Fruit fly (Drosophila melanogaster) whole organism, prepupa: ENCODE measurements around the gene TotB.

ENCODE experiments used
- CG6276 ChIP-seq: fragments of 200-800 bp; sonication (Bioruptor generic); optimal IDR thresholded peaks from 2 replicates; lab custom pipeline; 2017; ENCODE audit warnings: missing biosample characterization, mild to moderate bottlenecking, missing genetic modification characterization
- Gug ChIP-seq: fragments of 200-800 bp; sonication (Bioruptor generic); IDR thresholded peaks from 2 replicates; pipeline ENCODE4 v1.3.6; 2022; ENCODE audit warnings: missing biosample characterization, missing genetic modification characterization
- Lpt ChIP-seq: fragments of 200-800 bp; sonication (Bioruptor generic); optimal IDR thresholded peaks from 3 replicates; lab custom pipeline; 2016; ENCODE audit warnings: missing biosample characterization, missing genetic modification characterization
- acj6 ChIP-seq: fragments of 200-800 bp; sonication (Bioruptor generic); optimal IDR thresholded peaks from 3 replicates; lab custom pipeline; 2016; ENCODE audit warnings: missing biosample characterization, missing genetic modification characterization

DNA sequence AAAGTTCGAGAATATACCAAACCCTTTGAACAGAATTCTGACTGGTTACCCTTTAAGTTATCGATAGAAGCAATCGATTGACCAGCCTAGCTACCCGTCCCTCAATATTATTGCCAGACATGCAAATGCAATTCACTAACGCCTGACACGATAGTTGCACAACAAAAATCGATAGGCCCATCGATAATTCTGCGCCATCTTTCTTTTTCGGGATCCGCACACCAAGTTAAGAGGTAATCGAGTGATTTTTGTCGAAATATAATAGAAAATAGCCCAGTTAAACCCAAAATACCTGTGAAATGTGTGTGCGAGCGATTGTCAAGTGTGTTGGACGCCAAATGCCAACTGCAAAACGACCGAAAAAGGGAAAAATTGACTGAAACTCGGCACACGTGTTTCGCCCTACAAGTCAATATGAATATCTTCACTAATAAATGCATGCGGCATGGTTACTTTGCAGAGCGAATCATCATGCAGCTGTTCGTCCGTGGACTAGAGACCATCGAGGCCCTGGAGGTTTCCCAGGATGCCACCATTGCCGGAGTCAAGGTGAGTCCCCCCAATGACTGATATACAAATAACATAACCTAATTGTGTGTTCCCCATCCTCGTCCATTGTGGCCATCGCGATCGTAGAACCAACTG is 23.2 kb upstream of the TotB start, which contains the start of gene RpS30:
- TF ChIP-seq Lpt (GFP tag; lab: Kevin White, UChicago) (no peak), acj6 (GFP tag; lab: Kevin White, UChicago) (no peak), Gug (no peak), CG6276 (GFP tag; lab: Kevin White, UChicago) (no peak)
